Worm (Caenorhabditis elegans): ENCODE data around the gene myo-5.

DNA sequence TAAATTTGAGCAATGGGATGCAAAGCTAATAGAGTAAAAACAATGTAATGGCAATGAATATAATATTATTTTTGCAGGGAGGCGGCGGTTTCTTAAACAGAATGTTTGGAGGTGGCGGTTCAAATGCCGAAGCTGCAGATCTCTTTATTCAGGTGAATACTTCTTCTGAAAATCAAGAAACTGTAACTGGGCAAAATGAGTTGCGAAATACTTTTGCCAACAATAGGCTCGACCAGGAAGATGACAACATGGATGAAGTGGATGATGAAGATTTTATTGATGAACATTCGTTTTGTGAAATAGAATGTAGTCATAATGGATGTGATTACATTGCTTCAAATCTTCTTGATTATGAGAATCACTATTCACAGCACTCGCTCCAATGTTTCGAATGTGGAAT, 22.0 kb downstream of the myo-5 start:
- TF ChIP-seq him-1 (tag; optimal IDR thresholded peaks at IDR 0.05) (no peak), dao-5 (tag; optimal IDR thresholded peaks at IDR 0.05) (no peak)
